Worm (Caenorhabditis elegans): ENCODE data around the gene nbs-1.

The nbs-1 gene

DNA sequence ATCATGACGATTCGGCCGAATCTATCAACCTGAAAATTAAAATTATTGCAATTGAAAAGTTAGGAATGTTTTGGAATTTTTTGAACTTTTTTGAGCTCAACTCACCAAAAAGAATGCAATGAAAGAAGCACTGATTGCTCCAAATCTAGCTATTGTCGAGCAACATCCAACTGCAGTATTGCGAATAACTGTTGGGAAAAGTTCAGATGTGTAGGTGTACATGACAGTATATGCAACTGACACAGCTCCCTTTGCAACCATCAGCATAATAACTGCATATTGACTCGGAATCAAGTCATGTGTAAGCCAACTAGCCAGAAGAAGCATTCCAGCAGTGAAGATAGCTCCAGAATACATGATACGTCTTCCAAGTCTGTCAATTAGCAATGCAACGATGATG lies 43.8 kb downstream of the nbs-1 start:
- no peak for TF ChIP-seq nhr-76 (tag; optimal IDR thresholded peaks at IDR 0.05)
- no peak for TF ChIP-seq ceh-16 (tag; optimal IDR thresholded peaks at IDR 0.05)

DNA sequence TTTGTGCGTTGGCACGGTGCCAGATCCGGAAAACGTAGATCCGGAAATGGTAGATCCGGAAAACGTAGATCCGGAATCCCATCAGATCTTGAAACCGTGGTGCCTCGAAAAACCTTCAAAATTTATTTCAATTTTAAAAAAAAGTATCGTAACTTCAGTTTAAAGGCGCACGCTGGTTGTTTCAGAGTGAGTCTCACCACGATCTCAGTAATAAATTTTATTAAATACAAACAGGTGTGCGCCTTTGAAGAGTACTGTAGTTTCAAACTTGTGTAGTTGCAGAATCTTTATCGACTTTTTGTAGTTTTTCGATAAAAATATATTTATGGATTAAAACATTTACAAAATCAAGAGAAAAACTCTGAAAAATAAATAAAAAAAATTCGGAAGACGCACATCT lies 45.6 kb downstream of the nbs-1 start:
- TF ChIP-seq nhr-237 (tag; optimal IDR thresholded peaks at IDR 0.05) (no peak), zag-1 (tag; optimal IDR thresholded peaks at IDR 0.05) (no peak), fkh-10 (GFP tag; optimal IDR thresholded peaks at IDR 0.05) (no peak), daf-12 (tag; optimal IDR thresholded peaks at IDR 0.05) (no peak), nhr-77 (tag; optimal IDR thresholded peaks at IDR 0.05) (no peak), fos-1 (tag; optimal IDR thresholded peaks at IDR 0.05) (no peak), jun-1 (tag; optimal IDR thresholded peaks at IDR 0.05) (no peak), ZK546.5 (tag; optimal IDR thresholded peaks at IDR 0.05) (no peak), ceh-28 (tag; optimal IDR thresholded peaks at IDR 0.05) (no peak), egl-5 (tag; optimal IDR thresholded peaks at IDR 0.05) (no peak), R02D3.7 (tag; optimal IDR thresholded peaks at IDR 0.05) (no peak), nhr-25 (tag; optimal IDR thresholded peaks at IDR 0.05) (no peak), nhr-11 (tag; optimal IDR thresholded peaks at IDR 0.05) (no peak), aly-2 (tag; optimal IDR thresholded peaks at IDR 0.05) (no peak), egl-27 (tag; optimal IDR thresholded peaks at IDR 0.05) (no peak), skn-1 (tag; optimal IDR thresholded peaks at IDR 0.05) (no peak), hmg-11 (tag; optimal IDR thresholded peaks at IDR 0.05) (no peak), ama-1 (optimal IDR thresholded peaks at IDR 0.05) (no peak), lin-15B (tag; optimal IDR thresholded peaks at IDR 0.05) (no peak), ceh-82 (tag; optimal IDR thresholded peaks at IDR 0.05) (no peak)

DNA sequence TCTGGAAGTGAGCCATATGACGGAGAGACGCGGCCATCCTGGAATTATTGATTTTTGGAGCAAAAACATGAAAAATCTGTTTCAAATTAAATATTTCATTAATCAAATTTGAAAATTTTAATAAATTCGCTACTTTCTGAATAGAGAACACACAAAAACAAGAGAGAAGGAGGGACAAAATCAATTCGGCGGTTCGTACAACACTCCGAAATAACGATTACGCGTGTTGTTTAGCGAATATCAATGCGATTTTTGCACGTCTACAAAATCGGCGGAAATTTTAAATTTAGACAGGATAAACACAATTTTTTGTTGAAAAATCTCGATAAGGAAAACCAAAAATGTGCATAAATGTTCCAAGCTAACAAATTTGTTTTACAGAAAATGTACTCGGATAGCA lies 46.4 kb downstream of the nbs-1 start, which contains the start of the genes sdhd-1 and ilkp-1:
TSS of gene sdhd-1 (minus strand) at position 38 of the 400 bp plus-strand sequence.
TSS of gene ilkp-1 (plus strand) at position 380 of the 400 bp plus-strand sequence.
- TF ChIP-seq ZK546.5 (tag; optimal IDR thresholded peaks at IDR 0.05): no peak
- peak; percentile 42 for TF ChIP-seq lin-39 (tag; optimal IDR thresholded peaks at IDR 0.05)
- TF ChIP-seq lin-15B (tag; optimal IDR thresholded peaks at IDR 0.05): peak; percentile 57
- peak; percentile 0 for TF ChIP-seq ceh-28 (tag; optimal IDR thresholded peaks at IDR 0.05)
- TF ChIP-seq nfya-1 (tag; optimal IDR thresholded peaks at IDR 0.05; ENCODE audit: insufficient read depth): peak; percentile 67
- no peak for TF ChIP-seq pha-4 (tag; optimal IDR thresholded peaks at IDR 0.05)
- peak; percentile 50 for TF ChIP-seq nhr-23 (tag; optimal IDR thresholded peaks at IDR 0.05)
- TF ChIP-seq elt-2 (tag; optimal IDR thresholded peaks at IDR 0.05): peak; percentile 18
- peak; percentile 28 for TF ChIP-seq hmg-11 (tag; optimal IDR thresholded peaks at IDR 0.05)
- TF ChIP-seq snpc-4 (tag; optimal IDR thresholded peaks at IDR 0.05): peak; percentile 3
- TF ChIP-seq nhr-25 (tag; optimal IDR thresholded peaks at IDR 0.05): peak; percentile 39
- TF ChIP-seq mml-1 (tag; optimal IDR thresholded peaks at IDR 0.05): no peak

DNA sequence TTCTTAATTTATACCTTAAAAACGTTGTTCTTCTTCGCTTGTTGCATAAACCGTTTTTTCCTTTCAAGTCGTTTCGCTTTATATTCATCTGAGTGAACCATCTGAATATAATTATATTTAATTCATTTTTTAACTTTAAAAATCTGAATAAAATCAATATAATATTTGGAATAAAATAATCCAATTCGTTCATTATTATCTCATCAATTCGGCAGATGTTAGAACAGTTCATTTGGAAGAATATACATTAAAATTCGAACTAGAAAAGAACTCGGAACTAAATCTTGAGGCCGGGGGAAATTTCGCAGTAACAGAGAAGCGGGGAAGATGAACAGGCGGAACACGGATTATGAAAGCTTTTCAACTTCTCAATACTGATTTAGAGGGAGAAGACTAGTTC lies 47.3 kb downstream of the nbs-1 start, which contains the start of gene F33A8.4:
TSS of gene F33A8.4 (minus strand) at position 101 of the 400 bp plus-strand sequence.
- no peak for TF ChIP-seq zag-1 (tag; optimal IDR thresholded peaks at IDR 0.05)
- no peak for TF ChIP-seq mdl-1 (tag; optimal IDR thresholded peaks at IDR 0.05)
- no peak for TF ChIP-seq aly-2 (tag; optimal IDR thresholded peaks at IDR 0.05)
- no peak for TF ChIP-seq pqm-1 (tag; optimal IDR thresholded peaks at IDR 0.05)
- TF ChIP-seq ama-1 (optimal IDR thresholded peaks at IDR 0.05): no peak
- TF ChIP-seq jun-1 (tag; optimal IDR thresholded peaks at IDR 0.05): no peak
- no peak for TF ChIP-seq ztf-4 (tag; optimal IDR thresholded peaks at IDR 0.05)
- no peak for TF ChIP-seq elt-2 (tag; optimal IDR thresholded peaks at IDR 0.05)

DNA sequence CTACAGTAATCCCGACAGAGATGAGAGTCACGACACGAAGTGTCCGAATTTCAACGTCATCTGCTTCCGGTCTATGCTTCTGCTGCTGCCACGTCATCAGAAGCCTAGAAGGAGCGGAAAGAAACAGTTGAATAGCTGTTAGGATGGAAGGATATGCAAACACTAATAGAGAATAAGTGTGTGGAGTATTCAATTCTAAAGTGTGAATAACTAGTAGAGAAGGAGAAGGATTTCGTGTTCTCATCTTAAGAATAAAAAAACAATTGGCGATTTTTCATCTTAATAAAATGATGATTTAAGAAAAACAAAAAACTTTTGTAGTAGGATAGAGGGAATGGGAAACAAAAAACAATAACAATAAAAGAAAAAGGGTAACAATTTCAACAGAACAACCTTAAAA lies 50.4 kb downstream of the nbs-1 start, which contains the start of gene col-83:
TSS of gene col-83 (minus strand) at position 101 of the 400 bp plus-strand sequence.
- TF ChIP-seq ztf-4 (tag; optimal IDR thresholded peaks at IDR 0.05): no peak
- no peak for TF ChIP-seq aly-2 (tag; optimal IDR thresholded peaks at IDR 0.05)
- no peak for TF ChIP-seq pha-4 (tag; optimal IDR thresholded peaks at IDR 0.05)
- TF ChIP-seq elt-3 (tag; optimal IDR thresholded peaks at IDR 0.05): no peak
